Worm (Caenorhabditis elegans) whole organism, mixed stage, embryonic: ENCODE data around the gene best-5.

ENCODE experiments used
- blmp-1 ChIP-seq: fragments of 150-350 bp; optimal IDR thresholded peaks from 2 replicates; lab custom pipeline; 2014; ENCODE audit warnings: missing biosample characterization, missing genetic modification characterization
- elt-3 ChIP-seq: fragments of 150-350 bp; optimal IDR thresholded peaks from 2 replicates; lab custom pipeline; 2014; ENCODE audit warnings: missing biosample characterization, missing genetic modification characterization
- lin-32 ChIP-seq: fragments of 200-800 bp; sonication (Bioruptor generic); optimal IDR thresholded peaks from 2 replicates; lab custom pipeline; 2018; ENCODE audit warnings: mild to moderate bottlenecking, missing genetic modification characterization, missing compliant biosample characterization
- nhr-28 ChIP-seq: fragments of 150-350 bp; optimal IDR thresholded peaks from 2 replicates; lab custom pipeline; 2014; ENCODE audit warnings: missing biosample characterization, missing genetic modification characterization
- nhr-76 ChIP-seq: sonication (generic microtip); optimal IDR thresholded peaks from 2 replicates; lab custom pipeline; 2017; ENCODE audit warnings: missing biosample characterization, missing genetic modification characterization
- pha-4 ChIP-seq: fragments of 150-350 bp; optimal IDR thresholded peaks from 2 replicates; lab custom pipeline; 2018; ENCODE audit warnings: missing biosample characterization, missing genetic modification reagents, missing genetic modification characterization
- snpc-4 ChIP-seq: fragments of 150-350 bp; optimal IDR thresholded peaks from 2 replicates; lab custom pipeline; 2014; ENCODE audit warnings: missing biosample characterization, missing genetic modification characterization
- unc-39 ChIP-seq: fragments of 150-350 bp; optimal IDR thresholded peaks from 2 replicates; lab custom pipeline; 2014; ENCODE audit warnings: missing biosample characterization, missing genetic modification characterization
- unc-62 ChIP-seq: fragments of 150-350 bp; optimal IDR thresholded peaks from 2 replicates; lab custom pipeline; 2014; ENCODE audit warnings: missing biosample characterization, missing genetic modification reagents, missing genetic modification characterization
- ztf-11 ChIP-seq: fragments of 150-350 bp; optimal IDR thresholded peaks from 2 replicates; lab custom pipeline; 2014; ENCODE audit warnings: missing biosample characterization, missing genetic modification characterization

DNA sequence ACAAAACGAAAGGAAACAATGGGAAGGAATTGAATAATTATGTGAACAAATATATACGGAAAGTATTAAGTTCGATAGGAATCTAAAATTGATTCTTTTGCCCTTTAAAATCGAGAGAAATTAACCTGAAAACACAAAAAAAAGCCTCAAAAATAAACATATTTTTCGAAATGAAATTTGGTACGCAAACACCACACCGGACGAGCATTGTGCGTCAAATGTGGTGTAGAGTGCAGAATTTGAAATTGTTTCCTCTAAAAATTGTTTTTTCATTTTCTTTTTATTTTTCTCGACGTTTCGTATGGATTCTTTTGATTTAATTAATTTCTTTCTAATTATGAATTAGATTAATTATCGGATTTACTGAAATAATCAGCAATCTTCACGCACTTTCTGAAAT lies 5.3 kb upstream of the best-5 start:
- TF ChIP-seq nhr-28 (tag; lab: Kevin White, UChicago) (no peak), blmp-1 (no peak), unc-62 (GFP tag; lab: Kevin White, UChicago) (no peak), ztf-11 (tag; lab: Kevin White, UChicago) (no peak), snpc-4 (no peak), unc-39 (no peak), nhr-76 (tag; lab: Kevin White, UChicago) (no peak), pha-4 (tag; lab: Kevin White, UChicago) (no peak), elt-3 (tag; lab: Kevin White, UChicago) (no peak), lin-32 (no peak)
